Fruit fly (Drosophila melanogaster) whole organism: ENCODE measurements around the gene Jhbp11.

Source experiments
- CG8478 ChIP-seq: fragments of >200 bp; optimal IDR thresholded peaks from 2 replicates; lab custom pipeline; 2018; ENCODE audit warnings: inconsistent platforms
- EcR ChIP-seq, 2 experiments: fragments of >200 bp; optimal IDR thresholded peaks; 2 replicates each; lab custom pipeline; 2017; ENCODE audit warnings: missing biosample characterization in 2 of 2, missing genetic modification characterization in 2 of 2, missing genetic modification reagents in 2 of 2
- pan ChIP-seq: fragments of >200 bp; optimal IDR thresholded peaks from 2 replicates; lab custom pipeline; 2017
- psq ChIP-seq: fragments of >200 bp; optimal IDR thresholded peaks from 2 replicates; lab custom pipeline; 2017
- usp ChIP-seq: fragments of >200 bp; optimal IDR thresholded peaks from 2 replicates; lab custom pipeline; 2017; ENCODE audit warnings: missing biosample characterization, missing genetic modification characterization, mixed read lengths

DNA sequence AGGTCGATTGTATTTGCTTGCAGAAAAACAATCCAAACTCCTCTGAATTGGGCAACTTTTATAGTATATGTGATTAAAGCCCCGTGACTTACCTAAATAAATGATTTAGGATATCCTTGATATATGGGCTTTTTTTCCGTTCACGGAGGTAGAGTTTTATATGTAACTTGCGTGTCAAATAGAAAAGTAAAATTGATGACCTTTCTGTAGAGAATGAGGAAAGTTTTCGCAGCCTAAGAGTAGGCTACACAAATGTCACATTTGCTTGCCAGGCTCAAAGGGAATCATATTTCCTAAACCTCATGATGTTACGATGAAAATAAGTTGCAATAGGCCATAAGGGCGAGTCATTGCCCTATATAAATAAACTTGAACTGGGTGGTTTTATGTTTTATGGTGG lies 44.9 kb upstream of the Jhbp11 start:
- TF ChIP-seq psq (lab: Kevin White, UChicago) (no peak), CG8478 (lab: Kevin White, UChicago) (no peak), usp (no peak), pan (lab: Kevin White, UChicago) (no peak), EcR (GFP tag; optimal IDR thresholded peaks at IDR 0.05; lab: Kevin White, UChicago) (no peak)
